Worm (Caenorhabditis elegans) whole organism, L2 larva: ENCODE data around the gene npp-1.
"Not testable (repeated sequence)": the region's sequence is repeated elsewhere in the genome, so short reads cannot be mapped to it uniquely, and the experiment has no call there.

Source experiments
- C34F6.9 ChIP-seq: fragments of 150-350 bp; optimal IDR thresholded peaks from 2 replicates; lab custom pipeline; 2014; ENCODE audit warnings: missing biosample characterization, missing genetic modification characterization
- R02D3.7 ChIP-seq: fragments of 150-350 bp; optimal IDR thresholded peaks from 2 replicates; lab custom pipeline; 2014; ENCODE audit warnings: missing biosample characterization, missing genetic modification characterization
- Y55F3AM.14 ChIP-seq: fragments of 200-800 bp; sonication (Bioruptor generic); optimal IDR thresholded peaks from 2 replicates; lab custom pipeline; 2018; ENCODE audit warnings: mild to moderate bottlenecking, missing genetic modification characterization, missing compliant biosample characterization
- alr-1 ChIP-seq: fragments of 150-350 bp; optimal IDR thresholded peaks from 2 replicates; lab custom pipeline; 2014; ENCODE audit warnings: missing biosample characterization, missing genetic modification characterization
- blmp-1 ChIP-seq: sonication (generic microtip); optimal IDR thresholded peaks from 2 replicates; lab custom pipeline; 2017; ENCODE audit warnings: missing genetic modification characterization, mild to moderate bottlenecking, missing compliant biosample characterization, antibody characterized with exemption, moderate library complexity; ENCODE audit not compliant: insufficient read depth
- crh-2 ChIP-seq: sonication (generic microtip); optimal IDR thresholded peaks from 2 replicates; lab custom pipeline; 2017; ENCODE audit warnings: missing biosample characterization, missing genetic modification characterization
- elt-1 ChIP-seq: fragments of 150-350 bp; optimal IDR thresholded peaks from 2 replicates; lab custom pipeline; 2014; ENCODE audit warnings: missing biosample characterization, missing genetic modification characterization
- elt-3 ChIP-seq: sonication (generic microtip); optimal IDR thresholded peaks from 2 replicates; lab custom pipeline; 2017; ENCODE audit warnings: missing biosample characterization, missing genetic modification characterization
- lin-11 ChIP-seq: fragments of 150-350 bp; sonication (generic microtip); optimal IDR thresholded peaks from 2 replicates; lab custom pipeline; 2014; ENCODE audit warnings: missing biosample characterization, missing genetic modification characterization, inconsistent platforms, mixed read lengths
- lin-39 ChIP-seq: fragments of 150-350 bp; optimal IDR thresholded peaks from 2 replicates; lab custom pipeline; 2014; ENCODE audit warnings: missing biosample characterization, missing genetic modification reagents, missing genetic modification characterization
- lsy-2 ChIP-seq, 2 experiments: fragments of 150-350 bp in 1 of 2; sonication (generic microtip) in 1 of 2; optimal IDR thresholded peaks; 2 replicates each; lab custom pipeline; 2014 to 2017; ENCODE audit warnings: missing biosample characterization in 2 of 2, missing genetic modification characterization in 2 of 2
- mbf-1 ChIP-seq: sonication (generic microtip); optimal IDR thresholded peaks from 2 replicates; lab custom pipeline; 2017; ENCODE audit warnings: missing biosample characterization, missing genetic modification characterization
- mdl-1 ChIP-seq, 2 experiments: fragments of 150-350 bp in 1 of 2; sonication (generic microtip) in 1 of 2; optimal IDR thresholded peaks; 2 replicates each; lab custom pipeline; 2017; ENCODE audit warnings: missing biosample characterization in 2 of 2, missing genetic modification characterization in 2 of 2
- nhr-10 ChIP-seq: sonication (generic microtip); optimal IDR thresholded peaks from 2 replicates; lab custom pipeline; 2017; ENCODE audit warnings: missing biosample characterization, missing genetic modification characterization
- nhr-12 ChIP-seq: fragments of 150-350 bp; optimal IDR thresholded peaks from 2 replicates; lab custom pipeline; 2014; ENCODE audit warnings: missing biosample characterization, missing genetic modification characterization
- nhr-129 ChIP-seq: fragments of 150-350 bp; optimal IDR thresholded peaks from 2 replicates; lab custom pipeline; 2014; ENCODE audit warnings: missing biosample characterization, missing genetic modification characterization
- sem-4 ChIP-seq: fragments of 150-350 bp; optimal IDR thresholded peaks from 2 replicates; lab custom pipeline; 2014; ENCODE audit warnings: missing biosample characterization, missing genetic modification reagents, missing genetic modification characterization
- skn-1 ChIP-seq: sonication (generic microtip); optimal IDR thresholded peaks from 2 replicates; lab custom pipeline; 2017; ENCODE audit warnings: missing biosample characterization, missing genetic modification characterization
- sma-9 ChIP-seq, 2 experiments: fragments of 150-350 bp in 1 of 2; sonication (generic microtip) in 1 of 2; optimal IDR thresholded peaks; 2 replicates each; lab custom pipeline; 2014 to 2016; ENCODE audit warnings: missing genetic modification characterization in 2 of 2, mild to moderate bottlenecking in 1 of 2, missing biosample characterization in 1 of 2, missing compliant biosample characterization in 1 of 2, missing genetic modification reagents in 1 of 2, moderate library complexity in 1 of 2
- unc-62 ChIP-seq: fragments of 150-350 bp; optimal IDR thresholded peaks from 2 replicates; lab custom pipeline; 2014; ENCODE audit warnings: missing biosample characterization, missing genetic modification reagents, missing genetic modification characterization
- zag-1 ChIP-seq: fragments of 150-350 bp; optimal IDR thresholded peaks from 2 replicates; lab custom pipeline; 2014; ENCODE audit warnings: missing biosample characterization, missing genetic modification characterization

npp-1 gene

ce11 chrIV:9893649-9894048 is 35.4 kb downstream of the npp-1 start, which contains the start of gene sss-1:
TSS of gene sss-1 (minus strand) at chrIV:9893749.
- TF ChIP-seq nhr-129 (tag; lab: Kevin White, UChicago); lsy-2 (tag; optimal IDR thresholded peaks at IDR 0.05; lab: Kevin White, UChicago); skn-1 (tag; lab: Kevin White, UChicago): not testable (repeated sequence)

DNA sequence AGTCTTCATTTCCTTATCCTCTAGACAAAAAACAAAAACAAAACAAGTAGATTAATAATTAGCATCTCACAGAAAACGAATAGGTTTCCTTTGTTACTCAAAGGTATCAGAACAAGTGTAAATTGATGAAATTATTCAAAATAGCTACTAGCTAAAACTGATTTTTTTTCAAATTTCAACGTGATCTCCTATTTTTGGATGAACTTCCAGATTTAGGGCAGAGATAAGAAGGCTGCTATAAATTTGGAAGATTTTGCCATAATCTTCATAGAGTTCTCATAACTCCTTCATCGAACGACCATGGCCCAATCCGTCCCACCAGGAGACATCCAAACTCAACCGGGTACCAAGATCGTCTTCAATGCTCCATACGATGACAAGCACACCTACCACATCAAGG is 36.0 kb downstream of the npp-1 start, which contains the start of gene msp-77:
Gene msp-77 (plus strand): TSS at position 301 of the 400 bp plus-strand sequence.
- not testable (repeated sequence) for TF ChIP-seq zag-1, nhr-12, skn-1 (tag; lab: Kevin White, UChicago)

- TF ChIP-seq nhr-12 (tag; lab: Kevin White, UChicago) (no peak), crh-2 (no peak), blmp-1 (tag; lab: Kevin White, UChicago) (no peak), unc-62 (GFP tag; lab: Kevin White, UChicago) (no peak)
Measured at ce11 chrIV:9895088-9895487, 36.8 kb downstream of the npp-1 start, which contains the start of gene ssp-32. TSS of gene ssp-32 (plus strand) at chrIV:9895388.

DNA sequence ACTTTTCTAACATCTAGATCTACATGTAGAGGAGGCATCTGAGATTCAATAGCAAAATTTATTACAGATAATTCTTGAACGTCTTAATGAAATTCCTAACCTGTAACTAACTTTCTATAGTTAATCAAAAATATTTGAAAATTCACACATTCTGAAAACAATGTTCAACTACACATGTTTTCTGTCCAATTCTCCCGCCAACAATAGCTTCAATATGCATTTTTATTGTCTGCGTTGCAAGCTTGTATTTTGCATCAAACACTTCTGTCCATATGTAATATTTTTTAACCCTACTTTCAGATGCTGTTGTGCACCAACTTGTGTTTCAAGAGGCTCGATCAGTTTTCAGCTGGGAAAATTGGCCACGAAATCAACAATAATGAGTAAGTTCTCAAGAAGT is 40.4 kb downstream of the npp-1 start, which contains the start of gene tbc-3:
Gene tbc-3 (plus strand): TSS at position 301 of the 400 bp plus-strand sequence.
- TF ChIP-seq Y55F3AM.14 (GFP tag; lab: Kevin White, UChicago) (no peak), R02D3.7 (no peak), elt-3 (tag; lab: Kevin White, UChicago) (no peak), crh-2 (no peak), mbf-1 (tag; lab: Kevin White, UChicago) (no peak), sem-4 (no peak), alr-1 (tag; lab: Kevin White, UChicago) (no peak)

DNA sequence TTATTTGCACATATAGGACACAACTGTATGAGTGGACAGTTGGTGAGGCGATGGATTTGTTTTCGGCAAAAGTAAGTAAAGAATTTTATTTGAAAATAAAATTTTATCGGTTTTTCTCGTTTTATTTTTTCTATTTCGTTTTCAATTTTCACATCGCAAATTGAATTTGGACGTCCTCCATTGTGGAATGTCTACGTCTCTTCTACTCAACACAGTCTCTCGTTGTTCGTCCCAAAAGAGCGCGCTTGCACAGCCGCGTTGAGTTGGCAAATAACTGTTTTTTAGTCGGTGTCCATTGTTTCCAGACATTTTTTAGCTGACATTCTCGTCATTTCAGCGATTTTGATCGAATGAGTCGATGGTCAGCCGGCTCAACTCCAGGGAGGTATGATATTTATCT is 40.9 kb downstream of the npp-1 start:
- TF ChIP-seq nhr-129 (tag; lab: Kevin White, UChicago), result peak; percentile 34
- TF ChIP-seq mdl-1 (tag; optimal IDR thresholded peaks at IDR 0.05; lab: Kevin White, UChicago), result no peak
- TF ChIP-seq sem-4, result no peak
- no peak for TF ChIP-seq skn-1 (tag; lab: Kevin White, UChicago)
- no peak for TF ChIP-seq R02D3.7
- TF ChIP-seq C34F6.9 (tag; lab: Kevin White, UChicago), result peak; percentile 21
- peak; percentile 5 for TF ChIP-seq crh-2
- TF ChIP-seq lin-11 (tag; lab: Kevin White, UChicago), result no peak

- TF ChIP-seq sma-9 (GFP tag; optimal IDR thresholded peaks at IDR 0.05; lab: Kevin White, UChicago) (no peak), sma-9 (tag; optimal IDR thresholded peaks at IDR 0.05; lab: Kevin White, UChicago) (no peak), zag-1 (tag; lab: Kevin White, UChicago) (no peak), lin-39 (no peak), Y55F3AM.14 (GFP tag; lab: Kevin White, UChicago) (no peak), lsy-2 (tag; optimal IDR thresholded peaks at IDR 0.05; lab: Kevin White, UChicago) (no peak), elt-3 (tag; lab: Kevin White, UChicago) (no peak), nhr-10 (no peak), lin-11 (tag; lab: Kevin White, UChicago) (no peak), elt-1 (no peak), nhr-12 (tag; lab: Kevin White, UChicago) (no peak)
Measured at ce11 chrIV:9903608-9904007, 45.3 kb downstream of the npp-1 start, which contains the start of gene best-13. TSS of gene best-13 (plus strand) at chrIV:9903908.
